Fruit fly (Drosophila melanogaster) whole organism, embryonic: ENCODE results near the gene CG33687.

Source experiments
- Atf-2 ChIP-seq: fragments of 200-800 bp; sonication (Bioruptor generic); optimal IDR thresholded peaks from 2 replicates; lab custom pipeline; 2016; ENCODE audit warnings: missing biosample characterization, missing genetic modification characterization
- BEAF-32 ChIP-seq: fragments of 200-800 bp; sonication (Bioruptor generic); optimal IDR thresholded peaks from 3 replicates; lab custom pipeline; 2017; ENCODE audit warnings: missing biosample characterization, missing genetic modification characterization, mild to moderate bottlenecking, moderate library complexity, missing genetic modification reagents
- CG10147 ChIP-seq: fragments of 200-800 bp; sonication (Bioruptor generic); optimal IDR thresholded peaks from 2 replicates; lab custom pipeline; 2019; ENCODE audit warnings: missing biosample characterization, mild to moderate bottlenecking, missing genetic modification characterization, moderate library complexity
- CG10274 ChIP-seq: fragments of 200-800 bp; sonication (Bioruptor generic); optimal IDR thresholded peaks from 3 replicates; lab custom pipeline; 2017; ENCODE audit warnings: missing biosample characterization, mild to moderate bottlenecking, missing genetic modification characterization
- CG11085 ChIP-seq: fragments of 200-800 bp; sonication (Bioruptor generic); IDR thresholded peaks from 2 replicates; pipeline ENCODE4 v1.3.6; 2022; ENCODE audit warnings: missing biosample characterization, missing genetic modification characterization
- CG11504 ChIP-seq: fragments of 200-800 bp; sonication (Bioruptor generic); optimal IDR thresholded peaks from 3 replicates; lab custom pipeline; 2019; ENCODE audit warnings: missing biosample characterization, mild to moderate bottlenecking, missing genetic modification characterization, moderate library complexity
- CG12104 ChIP-seq: fragments of 200-800 bp; sonication (Bioruptor generic); optimal IDR thresholded peaks from 3 replicates; lab custom pipeline; 2016; ENCODE audit warnings: missing biosample characterization, missing genetic modification characterization
- CG1233 ChIP-seq: fragments of 200-800 bp; sonication (Bioruptor generic); optimal IDR thresholded peaks from 4 replicates; lab custom pipeline; 2018; ENCODE audit warnings: missing biosample characterization, mild to moderate bottlenecking, missing genetic modification characterization
- CG12769 ChIP-seq: fragments of 200-800 bp; sonication (Bioruptor generic); optimal IDR thresholded peaks from 2 replicates; lab custom pipeline; 2019; ENCODE audit warnings: missing biosample characterization, mild to moderate bottlenecking, missing genetic modification characterization, moderate library complexity
- CG13624 ChIP-seq: fragments of 200-800 bp; sonication (Bioruptor generic); optimal IDR thresholded peaks from 2 replicates; lab custom pipeline; 2016; ENCODE audit warnings: missing biosample characterization, missing genetic modification characterization
- CG18262 ChIP-seq: fragments of 200-800 bp; optimal IDR thresholded peaks from 3 replicates; lab custom pipeline; 2019; ENCODE audit warnings: missing biosample characterization, mild to moderate bottlenecking, missing genetic modification characterization, moderate library complexity
- CG1832 ChIP-seq: fragments of 200-800 bp; sonication (Bioruptor generic); optimal IDR thresholded peaks from 2 replicates; lab custom pipeline; 2017; ENCODE audit warnings: missing biosample characterization, mild to moderate bottlenecking, missing genetic modification characterization, inconsistent platforms
- CG2129 ChIP-seq: fragments of 200-800 bp; sonication (Bioruptor generic); IDR thresholded peaks from 2 replicates; pipeline ENCODE4 v1.3.6; 2022; ENCODE audit warnings: missing biosample characterization, missing genetic modification characterization; ENCODE audit not compliant: partially characterized antibody
- CG3065 ChIP-seq: fragments of 200-800 bp; sonication (Bioruptor generic); optimal IDR thresholded peaks from 2 replicates; lab custom pipeline; 2016; ENCODE audit warnings: missing biosample characterization, missing genetic modification characterization
- CG5245 ChIP-seq: fragments of 200-800 bp; sonication (Bioruptor generic); optimal IDR thresholded peaks from 3 replicates; lab custom pipeline; 2016; ENCODE audit warnings: missing biosample characterization, missing genetic modification characterization
- CG6175 ChIP-seq: fragments of 200-800 bp; sonication (Bioruptor generic); IDR thresholded peaks from 3 replicates; pipeline ENCODE4 v1.3.6; 2022; ENCODE audit warnings: missing biosample characterization, missing genetic modification characterization
- CG6813 ChIP-seq: fragments of 200-800 bp; sonication (Bioruptor generic); optimal IDR thresholded peaks from 2 replicates; lab custom pipeline; 2017; ENCODE audit warnings: missing biosample characterization, missing genetic modification characterization, mild to moderate bottlenecking, moderate library complexity, missing genetic modification reagents
- CG8765 ChIP-seq: fragments of 200-800 bp; sonication (Bioruptor generic); IDR thresholded peaks from 2 replicates; pipeline ENCODE4 v1.3.6; 2022; ENCODE audit warnings: missing biosample characterization, missing genetic modification characterization
- CoRest ChIP-seq: fragments of 200-800 bp; sonication (Bioruptor generic); optimal IDR thresholded peaks from 3 replicates; lab custom pipeline; 2018; ENCODE audit warnings: missing biosample characterization, mild to moderate bottlenecking, missing genetic modification characterization, moderate library complexity
- D19B ChIP-seq: fragments of 200-800 bp; sonication (Bioruptor generic); optimal IDR thresholded peaks from 2 replicates; lab custom pipeline; 2017; ENCODE audit warnings: missing biosample characterization, mild to moderate bottlenecking, missing genetic modification characterization
- Dad ChIP-seq: fragments of 200-800 bp; sonication (Bioruptor generic); optimal IDR thresholded peaks from 3 replicates; lab custom pipeline; 2016; ENCODE audit warnings: missing biosample characterization, missing genetic modification characterization
- Eip74EF ChIP-seq, 2 experiments: fragments of 200-800 bp in 1 of 2; fragments of >200 bp in 1 of 2; sonication (Bioruptor generic) in 1 of 2; optimal IDR thresholded peaks; 2 replicates each; lab custom pipeline; 2017 to 2019; ENCODE audit warnings: missing biosample characterization in 2 of 2, missing genetic modification characterization in 2 of 2, mild to moderate bottlenecking in 1 of 2, moderate library complexity in 1 of 2
- HLH4C ChIP-seq: fragments of 200-800 bp; sonication (Bioruptor generic); IDR thresholded peaks from 3 replicates; pipeline ENCODE4 v1.3.6; 2022; ENCODE audit warnings: missing biosample characterization, missing genetic modification characterization; ENCODE audit not compliant: partially characterized antibody
- HLH54F ChIP-seq: fragments of 200-800 bp; sonication (Bioruptor generic); optimal IDR thresholded peaks from 3 replicates; lab custom pipeline; 2016; ENCODE audit warnings: missing biosample characterization, missing genetic modification characterization
- HmgD ChIP-seq: fragments of 200-800 bp; sonication (Bioruptor generic); optimal IDR thresholded peaks from 3 replicates; lab custom pipeline; 2016; ENCODE audit warnings: missing biosample characterization, missing genetic modification characterization
- Pdp1 ChIP-seq, 2 experiments: fragments of 200-800 bp; sonication (Bioruptor generic); optimal IDR thresholded peaks; 3 replicates each; lab custom pipeline; 2016; ENCODE audit warnings: missing biosample characterization in 2 of 2, missing genetic modification characterization in 2 of 2, mild to moderate bottlenecking in 1 of 2, moderate library complexity in 1 of 2
- Stat92E ChIP-seq, 3 experiments: fragments of >200 bp in 2 of 3; fragments of 200-800 bp in 1 of 3; sonication (Bioruptor generic) in 1 of 3; optimal IDR thresholded peaks; 2 replicates each; lab custom pipeline; 2017 to 2019; ENCODE audit warnings: missing biosample characterization in 3 of 3, missing genetic modification characterization in 3 of 3, mild to moderate bottlenecking in 1 of 3, moderate library complexity in 1 of 3
- abd-A ChIP-seq: fragments of 200-800 bp; sonication (Bioruptor generic); optimal IDR thresholded peaks from 3 replicates; lab custom pipeline; 2019; ENCODE audit warnings: missing biosample characterization, mild to moderate bottlenecking, missing genetic modification characterization, moderate library complexity
- ara ChIP-seq: fragments of 200-800 bp; sonication (Bioruptor generic); IDR thresholded peaks from 2 replicates; pipeline ENCODE4 v1.3.6; 2022; ENCODE audit warnings: missing biosample characterization, missing genetic modification characterization
- az2 ChIP-seq: fragments of 200-800 bp; sonication (Bioruptor generic); optimal IDR thresholded peaks from 3 replicates; lab custom pipeline; 2016; ENCODE audit warnings: missing biosample characterization, missing genetic modification characterization
- bab2 ChIP-seq: fragments of 200-800 bp; sonication (Bioruptor generic); optimal IDR thresholded peaks from 2 replicates; lab custom pipeline; 2016; ENCODE audit warnings: missing biosample characterization, missing genetic modification characterization
- bigmax ChIP-seq: fragments of 200-800 bp; sonication (Bioruptor generic); optimal IDR thresholded peaks from 2 replicates; lab custom pipeline; 2018; ENCODE audit warnings: missing biosample characterization, mild to moderate bottlenecking, missing genetic modification characterization
- caup ChIP-seq: fragments of 200-800 bp; sonication (Bioruptor generic); optimal IDR thresholded peaks from 3 replicates; lab custom pipeline; 2017; ENCODE audit warnings: missing biosample characterization, mild to moderate bottlenecking, missing genetic modification characterization, moderate library complexity; ENCODE audit not compliant: severe bottlenecking
- ci ChIP-seq: fragments of 200-800 bp; sonication (Bioruptor generic); IDR thresholded peaks from 3 replicates; pipeline ENCODE4 v1.3.6; 2022; ENCODE audit warnings: missing biosample characterization, missing genetic modification characterization
- ewg ChIP-seq: fragments of 200-800 bp; sonication (Bioruptor generic); optimal IDR thresholded peaks from 3 replicates; lab custom pipeline; 2017; ENCODE audit warnings: mild to moderate bottlenecking, missing biosample characterization, missing genetic modification reagents, missing genetic modification characterization
- fd96Cb ChIP-seq: fragments of 200-800 bp; sonication (Bioruptor generic); optimal IDR thresholded peaks from 2 replicates; lab custom pipeline; 2018; ENCODE audit warnings: missing biosample characterization, mild to moderate bottlenecking, missing genetic modification characterization, moderate library complexity
- gcm2 ChIP-seq: fragments of 200-800 bp; sonication (Bioruptor generic); optimal IDR thresholded peaks from 2 replicates; lab custom pipeline; 2016; ENCODE audit warnings: missing biosample characterization, missing genetic modification characterization
- grn ChIP-seq: fragments of 200-800 bp; sonication (Bioruptor generic); optimal IDR thresholded peaks from 3 replicates; lab custom pipeline; 2017; ENCODE audit warnings: missing biosample characterization, missing genetic modification characterization
- her ChIP-seq: fragments of 200-800 bp; sonication (Bioruptor generic); optimal IDR thresholded peaks from 2 replicates; lab custom pipeline; 2016; ENCODE audit warnings: missing biosample characterization, missing genetic modification characterization
- hkb ChIP-seq, 2 experiments: fragments of 200-800 bp in 1 of 2; fragments of >200 bp in 1 of 2; sonication (Bioruptor generic) in 1 of 2; IDR thresholded peaks in 1 of 2; optimal IDR thresholded peaks in 1 of 2; 2 replicates each; pipeline versions ENCODE4 v1.3.6 to Lab custom; 2017 to 2022; ENCODE audit warnings: missing biosample characterization in 1 of 2, missing genetic modification characterization in 1 of 2
- inv ChIP-seq: fragments of 200-800 bp; sonication (Bioruptor generic); IDR thresholded peaks from 2 replicates; pipeline ENCODE4 v1.3.6; 2022; ENCODE audit warnings: missing biosample characterization, missing genetic modification characterization; ENCODE audit not compliant: partially characterized antibody
- jing ChIP-seq: fragments of 200-800 bp; sonication (Bioruptor generic); optimal IDR thresholded peaks from 2 replicates; lab custom pipeline; 2018; ENCODE audit warnings: missing biosample characterization, mild to moderate bottlenecking, missing genetic modification characterization
- pho ChIP-seq: fragments of 200-800 bp; sonication (Bioruptor generic); optimal IDR thresholded peaks from 2 replicates; lab custom pipeline; 2016; ENCODE audit warnings: missing biosample characterization, missing genetic modification characterization
- pita ChIP-seq: fragments of 200-800 bp; sonication (Bioruptor generic); optimal IDR thresholded peaks from 2 replicates; lab custom pipeline; 2017; ENCODE audit warnings: missing biosample characterization, mild to moderate bottlenecking, missing genetic modification characterization
- ranshi ChIP-seq: fragments of 200-800 bp; sonication (Bioruptor generic); IDR thresholded peaks from 2 replicates; pipeline ENCODE4 v1.3.6; 2022; ENCODE audit warnings: missing biosample characterization, missing genetic modification characterization
- rib ChIP-seq: fragments of 200-800 bp; sonication (Bioruptor generic); IDR thresholded peaks from 2 replicates; pipeline ENCODE4 v1.3.6; 2022; ENCODE audit warnings: missing biosample characterization, missing genetic modification characterization
- sd ChIP-seq: fragments of 200-800 bp; sonication (Bioruptor generic); optimal IDR thresholded peaks from 3 replicates; lab custom pipeline; 2018; ENCODE audit warnings: missing biosample characterization, mild to moderate bottlenecking, missing genetic modification characterization, moderate library complexity
- sim ChIP-seq: fragments of 200-800 bp; sonication (Bioruptor generic); IDR thresholded peaks from 2 replicates; pipeline ENCODE4 v1.3.6; 2022; ENCODE audit warnings: missing biosample characterization, missing genetic modification characterization
- vnd ChIP-seq: fragments of 200-800 bp; sonication (Bioruptor generic); IDR thresholded peaks from 3 replicates; pipeline ENCODE4 v1.3.6; 2022; ENCODE audit warnings: missing biosample characterization, missing genetic modification characterization; ENCODE audit not compliant: partially characterized antibody

CG33687 gene

DNA sequence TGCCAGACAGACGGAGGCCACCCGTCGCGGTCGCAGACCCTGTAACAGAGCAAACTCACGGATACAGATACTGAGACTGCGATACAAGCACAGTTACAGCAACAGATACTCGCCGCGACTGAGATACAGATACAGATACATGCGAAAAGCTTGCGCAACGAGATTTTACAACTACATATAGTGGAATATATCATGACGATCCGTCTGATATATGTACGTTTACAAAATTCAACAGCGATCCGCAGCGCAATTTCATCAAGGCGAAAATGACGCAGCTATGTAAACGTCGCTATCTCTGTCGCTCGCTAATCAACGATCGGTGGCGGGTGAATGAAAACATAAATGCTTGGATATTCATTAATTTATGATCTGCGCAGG is 47.5 kb upstream of the CG33687 start (continued):
- TF ChIP-seq fd96Cb (tag; lab: Kevin White, UChicago) (no peak), CG12104 (GFP tag; lab: Kevin White, UChicago) (no peak), pho (no peak), jing (GFP tag; lab: Kevin White, UChicago) (no peak), CG11085 (GFP tag; lab: Robert Waterston, UW) (no peak), CG12769 (peak; percentile 52), gcm2 (GFP tag; lab: Kevin White, UChicago) (no peak), CG6175 (GFP tag; lab: Robert Waterston, UW) (no peak), Stat92E (GFP tag; optimal IDR thresholded peaks at IDR 0.05; lab: Kevin White, UChicago) (no peak), bigmax (GFP tag; lab: Kevin White, UChicago) (no peak), ewg (GFP tag; lab: Kevin White, UChicago) (no peak), vnd (GFP tag; lab: Robert Waterston, UW) (no peak), CG11504 (tag; lab: Kevin White, UChicago) (no peak), pita (GFP tag; lab: Kevin White, UChicago) (no peak), BEAF-32 (GFP tag; lab: Kevin White, UChicago) (no peak), sd (tag; lab: Kevin White, UChicago) (peak; percentile 81), Eip74EF (GFP tag; optimal IDR thresholded peaks at IDR 0.05; lab: Kevin White, UChicago) (no peak), grn (peak; percentile 46), CG2129 (GFP tag; lab: Robert Waterston, UW) (no peak), CG3065 (no peak), CG6813 (GFP tag; lab: Kevin White, UChicago) (no peak), az2 (GFP tag; lab: Kevin White, UChicago) (no peak), CG18262 (no peak), inv (GFP tag; lab: Robert Waterston, UW) (no peak), Dad (GFP tag; lab: Kevin White, UChicago) (no peak), caup (GFP tag; lab: Kevin White, UChicago) (peak; percentile 26), ci (GFP tag; lab: Robert Waterston, UW) (0 out of 3 replicates have a peak, but pooled peaks have one; percentile 14), her (no peak), sim (GFP tag; lab: Robert Waterston, UW) (no peak), CG5245 (no peak), D19B (GFP tag; lab: Kevin White, UChicago) (no peak), Atf-2 (GFP tag; lab: Kevin White, UChicago) (no peak), CG13624 (GFP tag; lab: Kevin White, UChicago) (no peak), rib (GFP tag; lab: Robert Waterston, UW) (peak; percentile 39; the same call in 1 of the 2 replicates), CG10274 (no peak), ara (no peak), bab2 (no peak), Pdp1 (GFP tag; optimal IDR thresholded peaks at IDR 0.05; lab: Kevin White, UChicago) (peak in 1 of 2 experiments; percentile 94), HmgD (GFP tag; lab: Kevin White, UChicago) (no peak), CG8765 (GFP tag; lab: Robert Waterston, UW) (no peak), CG1233 (GFP tag; lab: Kevin White, UChicago) (no peak), abd-A (no peak), ranshi (GFP tag; lab: Robert Waterston, UW) (no peak), hkb (optimal IDR thresholded peaks at IDR 0.05; lab: Kevin White, UChicago) (no peak), hkb (GFP tag; IDR thresholded peaks at IDR 0.05; lab: Robert Waterston, UW) (no peak), HLH54F (GFP tag; lab: Kevin White, UChicago) (no peak), CG10147 (GFP tag; lab: Kevin White, UChicago) (no peak), CG1832 (GFP tag; lab: Kevin White, UChicago) (no peak), HLH4C (peak; percentile 36; the same call in 1 of the 3 replicates), CoRest (tag; lab: Kevin White, UChicago) (no peak)
